Worm (Caenorhabditis elegans) whole organism, late embryonic: ENCODE measurements around the gene R04B5.6.

Source experiments
- fkh-10 ChIP-seq: fragments of 150-350 bp; optimal IDR thresholded peaks from 2 replicates; lab custom pipeline; 2014; ENCODE audit warnings: missing biosample characterization, missing genetic modification reagents, missing genetic modification characterization
- nhr-11 ChIP-seq: fragments of 150-350 bp; optimal IDR thresholded peaks from 2 replicates; lab custom pipeline; 2014; ENCODE audit warnings: missing biosample characterization, missing genetic modification characterization

DNA sequence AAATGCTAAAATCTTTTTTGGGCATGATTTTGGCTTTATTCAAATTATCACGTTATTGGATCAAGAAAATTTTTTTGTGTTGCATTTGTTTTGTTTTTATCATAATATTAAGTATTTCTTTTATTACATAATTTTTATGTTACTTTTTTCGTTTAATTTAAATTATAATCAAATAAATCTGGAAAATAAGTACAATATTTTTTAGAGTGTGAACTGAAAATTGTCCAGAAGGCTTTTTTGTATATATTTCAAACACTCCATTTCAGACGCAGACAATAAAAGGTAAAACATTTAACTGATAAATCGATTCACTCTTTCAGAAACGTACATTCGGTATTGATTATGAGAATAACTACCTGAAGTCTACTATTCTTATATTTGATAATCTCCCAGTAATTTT is 22.3 kb downstream of the R04B5.6 start, which contains the start of gene C08B6.11:
- TF ChIP-seq fkh-10 (GFP tag; lab: Kevin White, UChicago): no peak
- TF ChIP-seq nhr-11: no peak
